Worm (Caenorhabditis elegans) whole organism, L4 larva: ENCODE data around the gene C25H3.10.

Experiments
- F26F4.8 ChIP-seq: fragments of 200-800 bp; sonication (Bioruptor generic); conservative IDR thresholded peaks from 2 replicates; pipeline ENCODE4 v1.3.6; 2022; ENCODE audit warnings: missing genetic modification characterization, missing compliant biosample characterization
- F44E2.7 ChIP-seq: fragments of 200-800 bp; sonication (Bioruptor generic); IDR thresholded peaks from 2 replicates; pipeline ENCODE4 v2.1.2; 2022; ENCODE audit warnings: missing genetic modification characterization, missing compliant biosample characterization
- F49E8.2 ChIP-seq: sonication (generic microtip); optimal IDR thresholded peaks from 2 replicates; lab custom pipeline; 2016; ENCODE audit warnings: missing compliant biosample characterization, mild to moderate bottlenecking, missing genetic modification characterization, borderline replicate concordance
- T20F7.1 ChIP-seq: fragments of 200-800 bp; sonication (Bioruptor generic); optimal IDR thresholded peaks from 2 replicates; lab custom pipeline; 2018; ENCODE audit warnings: mild to moderate bottlenecking, missing genetic modification characterization, missing compliant biosample characterization
- Y48G9A.11 ChIP-seq: fragments of 200-800 bp; sonication (Bioruptor generic); IDR thresholded peaks from 2 replicates; pipeline ENCODE4 v1.3.6; 2022; ENCODE audit warnings: missing genetic modification reagents, missing genetic modification characterization, missing compliant biosample characterization
- arid-1 ChIP-seq: fragments of 200-800 bp; sonication (Bioruptor generic); conservative IDR thresholded peaks from 2 replicates; pipeline ENCODE4 v1.3.6; 2022; ENCODE audit warnings: missing genetic modification reagents, missing genetic modification characterization, missing compliant biosample characterization
- ceh-20 ChIP-seq: fragments of 200-800 bp; sonication (Bioruptor generic); IDR thresholded peaks from 2 replicates; pipeline ENCODE4 v1.3.6; 2022; ENCODE audit warnings: missing genetic modification reagents, missing genetic modification characterization, missing compliant biosample characterization
- ceh-28 ChIP-seq: fragments of 150-350 bp; optimal IDR thresholded peaks from 2 replicates; lab custom pipeline; 2014; ENCODE audit warnings: missing biosample characterization, missing genetic modification reagents, missing genetic modification characterization
- ces-1 ChIP-seq: fragments of 150-350 bp; sonication (generic microtip); optimal IDR thresholded peaks from 4 replicates; lab custom pipeline; 2014; ENCODE audit warnings: missing biosample characterization, missing genetic modification reagents, missing genetic modification characterization
- daf-12 ChIP-seq: fragments of 150-350 bp; optimal IDR thresholded peaks from 2 replicates; lab custom pipeline; 2014; ENCODE audit warnings: missing biosample characterization, missing genetic modification reagents, missing genetic modification characterization
- daf-16 ChIP-seq, 3 experiments: sonication (generic microtip); optimal IDR thresholded peaks; 2 replicates each; lab custom pipeline; 2016 to 2017; ENCODE audit warnings: missing genetic modification characterization in 3 of 3, missing genetic modification reagents in 3 of 3, mild to moderate bottlenecking in 2 of 3, missing compliant biosample characterization in 2 of 3, missing biosample characterization in 1 of 3, moderate library complexity in 1 of 3
- daf-19 ChIP-seq: fragments of 200-800 bp; sonication (Bioruptor generic); conservative IDR thresholded peaks from 2 replicates; pipeline ENCODE4 v1.3.6; 2022; ENCODE audit warnings: missing genetic modification characterization, missing compliant biosample characterization
- daf-8 ChIP-seq: fragments of 200-800 bp; sonication (Bioruptor generic); IDR thresholded peaks from 2 replicates; pipeline ENCODE4 v1.3.6; 2022; ENCODE audit warnings: missing genetic modification characterization, missing compliant biosample characterization
- dmd-9 ChIP-seq: fragments of 200-800 bp; sonication (Bioruptor generic); IDR thresholded peaks from 2 replicates; pipeline ENCODE4 v1.3.6; 2022; ENCODE audit warnings: missing genetic modification reagents, missing genetic modification characterization, missing compliant biosample characterization
- dpl-1 ChIP-seq: fragments of 150-350 bp; optimal IDR thresholded peaks from 2 replicates; lab custom pipeline; 2014; ENCODE audit warnings: missing biosample characterization, missing genetic modification reagents, missing genetic modification characterization
- dve-1 ChIP-seq: sonication (generic microtip); optimal IDR thresholded peaks from 2 replicates; lab custom pipeline; 2017; ENCODE audit warnings: antibody characterized with exemption, mild to moderate bottlenecking, missing genetic modification characterization, missing compliant biosample characterization; ENCODE audit not compliant: insufficient read depth
- egl-27 ChIP-seq: sonication (generic microtip); optimal IDR thresholded peaks from 3 replicates; lab custom pipeline; 2017; ENCODE audit warnings: missing biosample characterization, missing genetic modification reagents, missing genetic modification characterization
- egl-43 ChIP-seq: fragments of 200-800 bp; sonication (Bioruptor generic); IDR thresholded peaks from 2 replicates; pipeline ENCODE4 v1.3.6; 2022; ENCODE audit warnings: missing genetic modification reagents, missing genetic modification characterization, missing compliant biosample characterization
- hlh-11 ChIP-seq: fragments of 200-800 bp; sonication (Bioruptor generic); optimal IDR thresholded peaks from 2 replicates; lab custom pipeline; 2018; ENCODE audit warnings: mild to moderate bottlenecking, missing genetic modification characterization, missing compliant biosample characterization
- hlh-30 ChIP-seq: sonication (generic microtip); optimal IDR thresholded peaks from 2 replicates; lab custom pipeline; 2017; ENCODE audit warnings: antibody characterized with exemption, mild to moderate bottlenecking, missing genetic modification characterization, missing compliant biosample characterization; ENCODE audit not compliant: insufficient read depth
- hmg-1.1 ChIP-seq: fragments of 200-800 bp; sonication (Bioruptor generic); IDR thresholded peaks from 2 replicates; pipeline ENCODE4 v1.3.6; 2022; ENCODE audit warnings: missing genetic modification reagents, missing genetic modification characterization, missing compliant biosample characterization
- jun-1 ChIP-seq: fragments of 150-350 bp; optimal IDR thresholded peaks from 2 replicates; lab custom pipeline; 2014; ENCODE audit warnings: missing biosample characterization, missing genetic modification reagents, missing genetic modification characterization
- lin-13 ChIP-seq: fragments of 150-350 bp; optimal IDR thresholded peaks from 2 replicates; lab custom pipeline; 2014; ENCODE audit warnings: missing biosample characterization, missing genetic modification reagents, missing genetic modification characterization
- lin-39 ChIP-seq: fragments of 150-350 bp; optimal IDR thresholded peaks from 2 replicates; lab custom pipeline; 2014; ENCODE audit warnings: missing biosample characterization, missing genetic modification reagents, missing genetic modification characterization
- lir-3 ChIP-seq: sonication (generic microtip); optimal IDR thresholded peaks from 2 replicates; lab custom pipeline; 2016; ENCODE audit warnings: mild to moderate bottlenecking, missing genetic modification characterization, missing compliant biosample characterization
- mdl-1 ChIP-seq, 2 experiments: fragments of 150-350 bp in 1 of 2; sonication (generic microtip) in 1 of 2; optimal IDR thresholded peaks; 2 replicates each; lab custom pipeline; 2014 to 2017; ENCODE audit warnings: missing biosample characterization in 2 of 2, missing genetic modification characterization in 2 of 2
- mep-1 ChIP-seq: fragments of 150-350 bp; sonication (generic microtip); optimal IDR thresholded peaks from 3 replicates; lab custom pipeline; 2014; ENCODE audit warnings: missing biosample characterization, missing genetic modification characterization
- mes-2 ChIP-seq: sonication (generic microtip); optimal IDR thresholded peaks from 2 replicates; lab custom pipeline; 2016; ENCODE audit warnings: missing genotype, mild to moderate bottlenecking, missing genetic modification characterization, missing compliant biosample characterization; ENCODE audit not compliant: poor library complexity, severe bottlenecking
- mxl-3 ChIP-seq: fragments of 200-800 bp; sonication (Bioruptor generic); optimal IDR thresholded peaks from 2 replicates; lab custom pipeline; 2018; ENCODE audit warnings: mild to moderate bottlenecking, missing genetic modification characterization, missing compliant biosample characterization
- nhr-111 ChIP-seq: fragments of 200-800 bp; sonication (Bioruptor generic); optimal IDR thresholded peaks from 2 replicates; lab custom pipeline; 2018; ENCODE audit warnings: mild to moderate bottlenecking, missing genetic modification characterization, missing compliant biosample characterization
- nhr-25 ChIP-seq: sonication (generic microtip); optimal IDR thresholded peaks from 2 replicates; lab custom pipeline; 2017; ENCODE audit warnings: missing genetic modification characterization, mild to moderate bottlenecking, missing compliant biosample characterization, antibody characterized with exemption, moderate library complexity, borderline replicate concordance; ENCODE audit not compliant: insufficient read depth
- nhr-41 ChIP-seq: fragments of 200-800 bp; sonication (Bioruptor generic); IDR thresholded peaks from 2 replicates; pipeline ENCODE4 v1.3.6; 2022; ENCODE audit warnings: missing genetic modification reagents, missing genetic modification characterization, missing compliant biosample characterization
- nhr-48 ChIP-seq: sonication (generic microtip); optimal IDR thresholded peaks from 2 replicates; lab custom pipeline; 2016; ENCODE audit warnings: mild to moderate bottlenecking, missing genetic modification characterization, missing compliant biosample characterization
- nhr-77 ChIP-seq: fragments of 150-350 bp; optimal IDR thresholded peaks from 2 replicates; lab custom pipeline; 2014; ENCODE audit warnings: missing biosample characterization, missing genetic modification characterization
- pha-4 ChIP-seq, 2 experiments: fragments of 150-350 bp in 1 of 2; fragments of 200-800 bp in 1 of 2; sonication (Bioruptor generic) in 1 of 2; IDR thresholded peaks in 1 of 2; optimal IDR thresholded peaks in 1 of 2; 2 replicates each; pipeline versions ENCODE4 v1.3.6 to Lab custom; 2014 to 2022; ENCODE audit warnings: missing genetic modification characterization in 2 of 2, missing genetic modification reagents in 2 of 2, missing biosample characterization in 1 of 2, missing compliant biosample characterization in 1 of 2
- pqm-1 ChIP-seq: sonication (generic microtip); optimal IDR thresholded peaks from 2 replicates; lab custom pipeline; 2017; ENCODE audit warnings: missing biosample characterization, missing genetic modification characterization
- rbr-2 ChIP-seq: sonication (generic microtip); optimal IDR thresholded peaks from 2 replicates; lab custom pipeline; 2016; ENCODE audit warnings: missing genotype, missing genetic modification characterization, missing compliant biosample characterization
- sdz-12 ChIP-seq: fragments of 200-800 bp; sonication (Bioruptor generic); optimal IDR thresholded peaks from 2 replicates; lab custom pipeline; 2018; ENCODE audit warnings: mild to moderate bottlenecking, missing genetic modification characterization, missing compliant biosample characterization
- set-16 ChIP-seq: fragments of 200-800 bp; sonication (Bioruptor generic); IDR thresholded peaks from 2 replicates; pipeline ENCODE4 v1.3.6; 2022; ENCODE audit warnings: missing genetic modification reagents, missing genetic modification characterization, missing compliant biosample characterization
- spr-1 ChIP-seq: sonication (generic microtip); optimal IDR thresholded peaks from 2 replicates; lab custom pipeline; 2016; ENCODE audit warnings: mild to moderate bottlenecking, missing genetic modification characterization, missing compliant biosample characterization
- spr-3 ChIP-seq: fragments of 200-800 bp; sonication (Bioruptor generic); optimal IDR thresholded peaks from 2 replicates; lab custom pipeline; 2018; ENCODE audit warnings: mild to moderate bottlenecking, missing genetic modification characterization, missing compliant biosample characterization
- tra-1 ChIP-seq: fragments of 200-800 bp; sonication (Bioruptor generic); IDR thresholded peaks from 2 replicates; pipeline ENCODE4 v1.3.6; 2022; ENCODE audit warnings: missing genetic modification reagents, missing genetic modification characterization, missing compliant biosample characterization
- unc-62 ChIP-seq, 3 experiments: fragments of 150-350 bp in 1 of 3; sonication (generic microtip); optimal IDR thresholded peaks in 2 of 3; peaks in 1 of 3; 1 replicate in 1 of 3; 2 replicates in 2 of 3; lab custom pipeline; 2014 to 2017; ENCODE audit warnings: missing biosample characterization in 3 of 3, missing genetic modification characterization in 3 of 3, missing genetic modification reagents in 3 of 3, missing genotype in 1 of 3
- zfp-2 ChIP-seq: sonication (generic microtip); optimal IDR thresholded peaks from 2 replicates; lab custom pipeline; 2016; ENCODE audit warnings: mild to moderate bottlenecking, missing genetic modification characterization, missing compliant biosample characterization
- zfp-3 ChIP-seq: fragments of 200-800 bp; sonication (Bioruptor generic); conservative IDR thresholded peaks from 2 replicates; pipeline ENCODE4 v1.3.6; 2022; ENCODE audit warnings: missing genetic modification reagents, missing genetic modification characterization, missing compliant biosample characterization

The C25H3.10 gene

DNA sequence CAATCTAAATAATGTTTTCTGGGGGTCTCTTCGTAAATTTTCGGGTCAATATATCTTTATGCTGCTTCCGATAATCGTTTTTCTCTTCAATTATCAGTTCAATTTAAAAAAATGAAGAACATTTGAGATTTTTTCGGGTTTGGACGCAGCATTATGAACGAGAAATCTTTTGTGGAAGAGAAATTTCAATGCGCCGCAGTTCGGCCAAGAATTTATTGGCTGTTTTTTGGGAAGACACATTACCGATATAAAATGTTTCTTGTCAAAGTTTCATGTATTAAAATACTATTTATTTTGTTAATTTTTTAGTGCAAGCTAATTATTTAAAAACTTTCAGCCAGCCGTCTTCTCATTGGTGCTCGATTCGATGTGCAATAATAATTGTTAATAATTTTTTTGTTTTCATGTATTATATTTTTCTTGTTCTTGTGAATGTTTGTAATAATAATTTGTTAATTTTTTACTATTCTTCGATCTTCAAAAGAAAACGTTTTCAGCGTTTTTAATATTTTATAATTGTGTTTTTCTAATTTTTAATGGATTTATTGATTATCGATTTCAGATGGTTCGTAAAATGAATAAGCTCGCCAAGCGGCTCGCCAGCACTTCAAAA lies 17.1 kb upstream of the C25H3.10 start, which contains the start of the genes C18A3.10 and C18A3.3:
Gene C18A3.10 (minus strand): TSS at position 101 of the 613 bp plus-strand sequence.
Gene C18A3.3 (plus strand): TSS at position 563 of the 613 bp plus-strand sequence.
- no peak for TF ChIP-seq zfp-2 (tag; lab: Kevin White, UChicago)
- TF ChIP-seq mes-2 (tag; lab: Kevin White, UChicago), result peak; percentile 59
- no peak for TF ChIP-seq Y48G9A.11 (GFP tag; lab: Robert Waterston, UW)
- TF ChIP-seq F44E2.7 (GFP tag; lab: Robert Waterston, UW), result no peak

DNA sequence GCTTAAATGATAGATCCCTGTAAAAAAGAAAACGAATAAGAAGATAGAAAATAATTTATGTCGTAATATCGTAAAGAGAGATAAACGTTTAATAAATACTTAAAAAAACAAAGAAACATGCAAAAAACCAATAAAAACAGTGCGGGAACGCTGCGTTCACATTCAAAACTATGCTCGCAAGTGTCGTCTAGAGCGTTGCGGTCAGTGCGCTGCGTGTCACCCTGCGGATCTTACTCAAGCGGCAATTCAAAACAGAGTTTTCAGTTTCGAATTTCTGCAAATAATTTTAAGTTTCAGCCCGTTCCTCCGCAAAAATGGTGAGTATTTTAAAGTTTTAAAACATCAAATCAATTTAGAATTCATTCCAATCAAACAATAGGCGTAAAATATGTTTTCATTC lies 16.0 kb upstream of the C25H3.10 start, which contains the start of the genes tiar-1 and lelo-4:
Gene tiar-1 (minus strand): TSS at position 17 of the 400 bp plus-strand sequence.
Gene lelo-4 (plus strand): TSS at position 118 of the 400 bp plus-strand sequence.
- TF ChIP-seq F26F4.8 (GFP tag; lab: Robert Waterston, UW) (no peak), unc-62 (GFP tag; optimal IDR thresholded peaks at IDR 0.05 in 1 of 2; lab: Kevin White, UChicago) (peak in 1 of 2 experiments; percentile 87), unc-62 (tag; optimal IDR thresholded peaks at IDR 0.05; lab: Kevin White, UChicago) (no peak), mdl-1 (tag; optimal IDR thresholded peaks at IDR 0.05; lab: Kevin White, UChicago) (no peak), nhr-25 (tag; lab: Kevin White, UChicago) (no peak), hlh-11 (peak; percentile 44), dmd-9 (GFP tag; lab: Robert Waterston, UW) (no peak), sdz-12 (GFP tag; lab: Kevin White, UChicago) (no peak), pqm-1 (no peak), nhr-41 (GFP tag; lab: Robert Waterston, UW) (no peak), egl-27 (tag; lab: Kevin White, UChicago) (no peak), daf-19 (no peak), nhr-77 (no peak), rbr-2 (tag; lab: Kevin White, UChicago) (peak; percentile 35), tra-1 (no peak), daf-8 (no peak), ceh-28 (tag; lab: Kevin White, UChicago) (no peak), ces-1 (no peak), zfp-3 (no peak), daf-12 (tag; lab: Kevin White, UChicago) (no peak), hlh-30 (tag; lab: Kevin White, UChicago) (peak; percentile 51), set-16 (GFP tag; lab: Robert Waterston, UW) (no peak), mxl-3 (GFP tag; lab: Kevin White, UChicago) (no peak), mep-1 (tag; lab: Kevin White, UChicago) (peak; percentile 55), ceh-20 (no peak), lir-3 (tag; lab: Kevin White, UChicago) (no peak), spr-3 (GFP tag; lab: Kevin White, UChicago) (no peak), daf-16 (GFP tag; optimal IDR thresholded peaks at IDR 0.05; lab: Kevin White, UChicago) (no peak), daf-16 (tag; optimal IDR thresholded peaks at IDR 0.05; lab: Kevin White, UChicago) (peak; percentile 48), arid-1 (0 out of 2 replicates have a peak, but pooled peaks have one; percentile 27), spr-1 (no peak), nhr-111 (GFP tag; lab: Kevin White, UChicago) (no peak), lin-13 (GFP tag; lab: Kevin White, UChicago) (peak; percentile 64), T20F7.1 (GFP tag; lab: Kevin White, UChicago) (no peak), F49E8.2 (tag; lab: Kevin White, UChicago) (no peak), hmg-1.1 (GFP tag; lab: Robert Waterston, UW) (peak; percentile 44; the same call in 1 of the 2 replicates), dpl-1 (GFP tag; lab: Kevin White, UChicago) (peak; percentile 90), pha-4 (GFP tag; IDR thresholded peaks at IDR 0.05; lab: Robert Waterston, UW) (no peak), pha-4 (tag; optimal IDR thresholded peaks at IDR 0.05; lab: Kevin White, UChicago) (peak; percentile 85), dve-1 (tag; lab: Kevin White, UChicago) (peak; percentile 58), lin-39 (no peak), nhr-48 (tag; lab: Kevin White, UChicago) (no peak), jun-1 (tag; lab: Kevin White, UChicago) (no peak), egl-43 (GFP tag; lab: Robert Waterston, UW) (no peak), zfp-2 (tag; lab: Kevin White, UChicago) (peak; percentile 18)
